Worm (Caenorhabditis elegans) whole organism, young adult: ENCODE results near the gene nlp-51.

Source experiments
- T26A5.8 ChIP-seq: sonication (generic microtip); optimal IDR thresholded peaks from 2 replicates; lab custom pipeline; 2016; ENCODE audit warnings: missing genetic modification characterization, missing compliant biosample characterization
- Y56A3A.18 ChIP-seq: fragments of 200-800 bp; sonication (Bioruptor generic); IDR thresholded peaks from 2 replicates; pipeline ENCODE4 v1.3.6; 2022; ENCODE audit warnings: missing genetic modification reagents, missing genetic modification characterization, missing compliant biosample characterization
- attf-6 ChIP-seq: fragments of 200-800 bp; sonication (Bioruptor generic); IDR thresholded peaks from 2 replicates; pipeline ENCODE4 v1.3.6; 2022; ENCODE audit warnings: missing genetic modification reagents, missing genetic modification characterization, missing compliant biosample characterization
- cebp-1 ChIP-seq, 2 experiments: fragments of 200-800 bp in 1 of 2; sonication (Bioruptor generic) in 1 of 2; sonication (generic microtip) in 1 of 2; IDR thresholded peaks in 1 of 2; optimal IDR thresholded peaks in 1 of 2; 2 replicates each; pipeline versions ENCODE4 v1.3.6 to Lab custom; 2017 to 2022; ENCODE audit warnings: missing compliant biosample characterization in 2 of 2, missing genetic modification characterization in 2 of 2, mild to moderate bottlenecking in 1 of 2, missing genetic modification reagents in 1 of 2, moderate library complexity in 1 of 2
- ceh-91 ChIP-seq: fragments of 200-800 bp; sonication (Bioruptor generic); IDR thresholded peaks from 2 replicates; pipeline ENCODE4 v1.3.6; 2022; ENCODE audit warnings: missing genetic modification reagents, missing genetic modification characterization, missing compliant biosample characterization
- lin-54 ChIP-seq: fragments of 200-800 bp; sonication (Bioruptor generic); optimal IDR thresholded peaks from 2 replicates; lab custom pipeline; 2018; ENCODE audit warnings: mild to moderate bottlenecking, missing genetic modification characterization, missing compliant biosample characterization
- madf-6 ChIP-seq: fragments of 200-800 bp; sonication (Bioruptor generic); IDR thresholded peaks from 2 replicates; pipeline ENCODE4 v1.3.6; 2022; ENCODE audit warnings: missing genetic modification reagents, missing genetic modification characterization, missing compliant biosample characterization
- snpc-4 ChIP-seq, 5 experiments: fragments of 150-350 bp in 1 of 5; sonication (generic microtip) in 4 of 5; optimal IDR thresholded peaks; 2 replicates each; lab custom pipeline; 2014 to 2018; ENCODE audit warnings: missing genetic modification characterization in 5 of 5, missing biosample characterization in 3 of 5, antibody characterized with exemption in 2 of 5, mild to moderate bottlenecking in 2 of 5, missing compliant biosample characterization in 2 of 5, missing genotype in 2 of 5, moderate library complexity in 2 of 5, missing genetic modification reagents in 1 of 5

ce11 chrII:11361751-11362150, 42.3 kb upstream of the nlp-51 start:
- TF ChIP-seq madf-6 (no peak), Y56A3A.18 (GFP tag; lab: Robert Waterston, UW) (no peak), T26A5.8 (tag; lab: Kevin White, UChicago) (no peak), cebp-1 (GFP tag; IDR thresholded peaks at IDR 0.05; lab: Robert Waterston, UW) (no peak), cebp-1 (tag; optimal IDR thresholded peaks at IDR 0.05; lab: Kevin White, UChicago) (no peak), ceh-91 (GFP tag; lab: Robert Waterston, UW) (no peak), snpc-4 (GFP tag; optimal IDR thresholded peaks at IDR 0.05; lab: Kevin White, UChicago) (no peak), snpc-4 (tag; optimal IDR thresholded peaks at IDR 0.05; lab: Kevin White, UChicago) (no peak), attf-6 (GFP tag; lab: Robert Waterston, UW) (no peak), lin-54 (GFP tag; lab: Kevin White, UChicago) (no peak)
